Worm (Caenorhabditis elegans): ENCODE measurements around the gene abu-10.

The abu-10 gene

DNA sequence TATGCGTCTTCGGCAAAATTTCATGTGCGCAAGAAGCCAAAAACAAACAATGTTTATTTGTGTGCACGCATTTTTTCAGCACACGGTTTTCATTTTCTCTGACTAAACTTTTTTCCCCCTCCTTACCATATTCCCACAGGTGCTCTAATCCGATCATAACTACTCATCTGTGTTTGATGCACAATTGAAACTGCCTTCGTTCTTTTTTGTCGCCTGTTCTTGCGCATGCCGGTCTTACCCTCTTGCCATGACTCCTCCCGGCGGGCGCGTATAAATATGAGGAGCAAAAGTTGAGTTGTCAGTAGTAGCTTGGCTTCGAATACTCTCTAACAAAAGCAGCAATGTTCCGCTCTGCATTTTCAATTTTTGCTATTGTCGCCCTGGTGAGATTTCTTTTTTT, at the start of gene abu-10:
TSS of gene abu-10 (plus strand) at position 301 of the 400 bp plus-strand sequence.
- TF ChIP-seq nhr-25 (tag; optimal IDR thresholded peaks at IDR 0.05) (no peak), mdl-1 (tag; optimal IDR thresholded peaks at IDR 0.05) (no peak), nhr-6 (tag; optimal IDR thresholded peaks at IDR 0.05) (no peak), mab-5 (tag; optimal IDR thresholded peaks at IDR 0.05) (no peak), ZK546.5 (tag; optimal IDR thresholded peaks at IDR 0.05) (no peak), ceh-16 (tag; optimal IDR thresholded peaks at IDR 0.05) (no peak), ztf-1 (GFP tag; conservative IDR thresholded peaks at IDR 0.05) (no peak), gmeb-1 (tag; optimal IDR thresholded peaks at IDR 0.05) (no peak), crh-2 (tag; optimal IDR thresholded peaks at IDR 0.05) (no peak), ztf-4 (tag; optimal IDR thresholded peaks at IDR 0.05) (no peak), elt-3 (tag; optimal IDR thresholded peaks at IDR 0.05) (no peak), blmp-1 (tag; optimal IDR thresholded peaks at IDR 0.05; ENCODE audit: insufficient read depth) (no peak), C34F6.9 (tag; optimal IDR thresholded peaks at IDR 0.05) (no peak), lin-11 (tag; optimal IDR thresholded peaks at IDR 0.05) (no peak), Y55F3AM.14 (GFP tag; optimal IDR thresholded peaks at IDR 0.05) (no peak), unc-39 (tag; optimal IDR thresholded peaks at IDR 0.05) (no peak), R02D3.7 (tag; optimal IDR thresholded peaks at IDR 0.05) (no peak), F13H6.1 (tag; optimal IDR thresholded peaks at IDR 0.05) (no peak), sma-9 (GFP tag; optimal IDR thresholded peaks at IDR 0.05) (no peak), sma-9 (tag; optimal IDR thresholded peaks at IDR 0.05) (no peak), peb-1 (tag; optimal IDR thresholded peaks at IDR 0.05) (no peak)

DNA sequence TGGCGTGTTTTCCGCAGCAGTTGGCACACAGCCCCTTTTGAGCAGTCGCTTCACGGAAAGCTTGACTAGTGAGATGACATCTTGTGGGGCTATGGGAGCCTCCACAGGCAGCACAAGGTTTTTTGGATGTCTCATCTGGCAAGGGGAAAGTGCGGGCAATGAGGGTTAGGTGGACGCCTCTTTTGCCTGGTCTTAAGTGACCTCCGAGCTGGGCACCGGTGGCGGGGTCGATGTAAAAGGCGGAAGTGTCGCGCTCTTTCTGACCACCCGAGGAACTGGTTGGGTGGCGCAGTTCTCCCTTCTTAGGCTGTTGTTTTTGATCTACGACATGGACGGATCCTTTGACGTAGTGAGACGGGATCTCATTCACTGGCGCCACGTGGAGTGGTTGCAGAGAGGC, 46.6 kb upstream of the abu-10 start:
- TF ChIP-seq nhr-21 (tag; optimal IDR thresholded peaks at IDR 0.05), result no peak
- TF ChIP-seq sma-9 (GFP tag; optimal IDR thresholded peaks at IDR 0.05), result no peak
- no peak for TF ChIP-seq sma-9 (tag; optimal IDR thresholded peaks at IDR 0.05)
- no peak for TF ChIP-seq ama-1 (optimal IDR thresholded peaks at IDR 0.05)
- no peak for TF ChIP-seq dmd-4 (tag; optimal IDR thresholded peaks at IDR 0.05)
- TF ChIP-seq lin-39 (tag; optimal IDR thresholded peaks at IDR 0.05), result no peak

DNA sequence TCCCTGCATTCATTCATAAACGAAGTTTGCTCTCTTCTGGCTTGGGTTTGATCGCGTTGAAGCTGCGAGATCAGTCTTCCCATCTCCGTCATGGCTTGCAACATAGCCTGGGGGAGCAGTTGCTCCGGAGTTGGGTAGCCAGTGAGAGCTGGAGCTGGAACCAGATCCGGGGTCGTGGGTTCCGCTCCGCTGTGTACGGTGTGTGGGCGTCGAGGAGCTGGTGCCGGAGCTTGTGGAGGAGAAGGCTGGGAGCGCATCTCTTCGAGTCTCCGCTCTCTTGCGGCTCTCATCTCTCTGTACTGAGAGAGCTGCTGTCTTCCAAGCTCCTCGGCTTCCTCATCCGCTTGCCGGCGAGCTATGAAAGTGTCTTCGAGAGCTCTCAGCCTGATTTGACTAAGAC, 45.5 kb upstream of the abu-10 start:
- TF ChIP-seq ztf-11 (tag; optimal IDR thresholded peaks at IDR 0.05), result no peak
- TF ChIP-seq lsy-2 (tag; optimal IDR thresholded peaks at IDR 0.05), result no peak
- no peak for TF ChIP-seq alr-1 (tag; optimal IDR thresholded peaks at IDR 0.05)
- no peak for TF ChIP-seq ama-1 (optimal IDR thresholded peaks at IDR 0.05)
- no peak for TF ChIP-seq unc-55 (GFP tag; optimal IDR thresholded peaks at IDR 0.05)
- TF ChIP-seq sma-9 (GFP tag; optimal IDR thresholded peaks at IDR 0.05), result no peak
- TF ChIP-seq sma-9 (tag; optimal IDR thresholded peaks at IDR 0.05), result no peak
- TF ChIP-seq nhr-12 (tag; optimal IDR thresholded peaks at IDR 0.05), result no peak
- TF ChIP-seq ZK546.5 (tag; optimal IDR thresholded peaks at IDR 0.05), result no peak
- TF ChIP-seq elt-1 (tag; optimal IDR thresholded peaks at IDR 0.05), result no peak
- no peak for TF ChIP-seq ztf-4 (tag; optimal IDR thresholded peaks at IDR 0.05)
- TF ChIP-seq nhr-77 (tag; optimal IDR thresholded peaks at IDR 0.05), result no peak
- TF ChIP-seq blmp-1 (tag; optimal IDR thresholded peaks at IDR 0.05; ENCODE audit: insufficient read depth), result no peak

DNA sequence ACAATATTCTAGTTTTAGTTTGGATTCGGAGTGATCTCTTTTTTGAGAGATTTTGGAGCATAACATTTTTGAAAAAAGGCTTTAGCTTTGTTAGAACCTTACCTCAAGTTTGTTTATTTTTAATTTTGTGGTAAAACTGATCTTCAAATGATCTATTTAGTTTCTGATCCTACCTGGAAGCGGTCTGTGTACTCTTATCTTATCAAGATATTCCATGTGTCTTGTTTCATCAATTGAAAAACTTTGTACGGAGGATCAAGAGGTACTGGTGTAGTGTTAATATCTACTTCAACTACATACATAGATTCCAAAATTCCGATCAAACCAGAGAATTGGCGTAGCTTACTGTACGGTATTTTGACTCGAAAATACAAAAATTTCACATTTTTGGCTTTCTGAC, 42.2 kb upstream of the abu-10 start:
- no peak for TF ChIP-seq mdl-1 (tag; optimal IDR thresholded peaks at IDR 0.05)
- no peak for TF ChIP-seq alr-1 (tag; optimal IDR thresholded peaks at IDR 0.05)
- no peak for TF ChIP-seq elt-1 (tag; optimal IDR thresholded peaks at IDR 0.05)
- no peak for TF ChIP-seq nhr-25 (tag; optimal IDR thresholded peaks at IDR 0.05)
- TF ChIP-seq unc-39 (tag; optimal IDR thresholded peaks at IDR 0.05), result no peak
- TF ChIP-seq unc-55 (GFP tag; optimal IDR thresholded peaks at IDR 0.05), result no peak
- TF ChIP-seq lin-11 (tag; optimal IDR thresholded peaks at IDR 0.05), result no peak
- no peak for TF ChIP-seq aly-2 (tag; optimal IDR thresholded peaks at IDR 0.05)
- TF ChIP-seq ama-1 (optimal IDR thresholded peaks at IDR 0.05), result no peak
- TF ChIP-seq lin-39 (tag; optimal IDR thresholded peaks at IDR 0.05), result no peak
- TF ChIP-seq nhr-77 (tag; optimal IDR thresholded peaks at IDR 0.05), result no peak
- no peak for TF ChIP-seq ztf-11 (tag; optimal IDR thresholded peaks at IDR 0.05)
- no peak for TF ChIP-seq F13H6.1 (tag; optimal IDR thresholded peaks at IDR 0.05)
- TF ChIP-seq snpc-4 (tag; optimal IDR thresholded peaks at IDR 0.05), result no peak
- no peak for TF ChIP-seq mbf-1 (tag; optimal IDR thresholded peaks at IDR 0.05)
- no peak for TF ChIP-seq nhr-237 (tag; optimal IDR thresholded peaks at IDR 0.05)

DNA sequence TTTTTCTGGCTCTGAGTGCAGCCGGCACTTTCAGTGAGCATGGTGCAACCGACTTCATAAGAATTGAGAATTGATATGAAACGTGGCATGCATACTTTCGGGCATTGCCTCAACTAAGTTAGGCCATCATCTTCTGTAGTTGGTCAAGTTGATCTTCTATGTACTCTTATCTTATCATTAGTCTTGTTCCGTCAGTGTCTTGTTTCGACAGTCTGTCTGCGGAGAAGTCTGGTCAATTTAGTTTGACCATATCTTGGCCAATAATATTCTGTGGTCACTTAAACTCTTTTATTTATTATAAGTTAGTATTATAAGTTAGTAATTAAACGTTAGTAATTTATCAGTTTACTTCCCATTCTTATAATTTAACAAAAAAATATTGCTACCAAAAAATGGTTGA, 41.7 kb upstream of the abu-10 start:
- TF ChIP-seq zag-1 (tag; optimal IDR thresholded peaks at IDR 0.05) (no peak), nhr-21 (tag; optimal IDR thresholded peaks at IDR 0.05) (peak; percentile 31), sma-9 (GFP tag; optimal IDR thresholded peaks at IDR 0.05) (peak; percentile 20), sma-9 (tag; optimal IDR thresholded peaks at IDR 0.05) (no peak)
